Worm (Caenorhabditis elegans) whole organism, L3 larva: Measurements from ENCODE around the gene F38B7.17.

ENCODE experiments used
- R02D3.7 ChIP-seq: fragments of 150-350 bp; optimal IDR thresholded peaks from 2 replicates; lab custom pipeline; 2014; ENCODE audit warnings: missing biosample characterization, missing genetic modification characterization
- ZK546.5 ChIP-seq: sonication (generic microtip); optimal IDR thresholded peaks from 2 replicates; lab custom pipeline; 2017; ENCODE audit warnings: missing biosample characterization, missing genetic modification characterization
- aly-2 ChIP-seq: fragments of 150-350 bp; optimal IDR thresholded peaks from 2 replicates; lab custom pipeline; 2014; ENCODE audit warnings: missing biosample characterization, missing genetic modification characterization
- ama-1 ChIP-seq: fragments of 150-350 bp; optimal IDR thresholded peaks from 2 replicates; lab custom pipeline; 2018
- ceh-28 ChIP-seq: fragments of 150-350 bp; optimal IDR thresholded peaks from 2 replicates; lab custom pipeline; 2014; ENCODE audit warnings: missing biosample characterization, missing genetic modification reagents, missing genetic modification characterization
- ceh-82 ChIP-seq: fragments of 150-350 bp; optimal IDR thresholded peaks from 2 replicates; lab custom pipeline; 2014; ENCODE audit warnings: missing biosample characterization, missing genetic modification characterization
- ceh-9 ChIP-seq: sonication (generic microtip); optimal IDR thresholded peaks from 2 replicates; lab custom pipeline; 2018; ENCODE audit warnings: missing biosample characterization, missing genetic modification characterization
- daf-12 ChIP-seq: fragments of 150-350 bp; optimal IDR thresholded peaks from 2 replicates; lab custom pipeline; 2014; ENCODE audit warnings: missing biosample characterization, missing genetic modification reagents, missing genetic modification characterization
- egl-27 ChIP-seq: sonication (generic microtip); optimal IDR thresholded peaks from 4 replicates; lab custom pipeline; 2017; ENCODE audit warnings: missing biosample characterization, missing genetic modification reagents, missing genetic modification characterization
- elt-1 ChIP-seq: fragments of 150-350 bp; optimal IDR thresholded peaks from 2 replicates; lab custom pipeline; 2014; ENCODE audit warnings: missing biosample characterization, missing genetic modification characterization
- elt-3 ChIP-seq, 3 experiments: fragments of 150-350 bp in 1 of 3; sonication (generic microtip) in 2 of 3; optimal IDR thresholded peaks; 2 replicates in 2 of 3; 4 replicates in 1 of 3; lab custom pipeline; 2014 to 2017; ENCODE audit warnings: missing biosample characterization in 3 of 3, missing genetic modification characterization in 3 of 3
- eor-1 ChIP-seq, 2 experiments: fragments of 150-350 bp; optimal IDR thresholded peaks; 2 replicates each; lab custom pipeline; 2014 to 2018; ENCODE audit warnings: missing biosample characterization in 2 of 2, missing genetic modification characterization in 2 of 2
- hmg-11 ChIP-seq: sonication (generic microtip); optimal IDR thresholded peaks from 2 replicates; lab custom pipeline; 2016; ENCODE audit warnings: missing genetic modification characterization, missing compliant biosample characterization
- lin-15B ChIP-seq: fragments of 150-350 bp; optimal IDR thresholded peaks from 2 replicates; lab custom pipeline; 2014; ENCODE audit warnings: missing biosample characterization, missing genetic modification characterization
- lin-39 ChIP-seq: fragments of 150-350 bp; optimal IDR thresholded peaks from 2 replicates; lab custom pipeline; 2018; ENCODE audit warnings: missing biosample characterization, missing genetic modification reagents, missing genetic modification characterization
- lsy-12 ChIP-seq: sonication (generic microtip); optimal IDR thresholded peaks from 2 replicates; lab custom pipeline; 2016; ENCODE audit warnings: mild to moderate bottlenecking, missing genetic modification characterization, missing compliant biosample characterization
- mdl-1 ChIP-seq: fragments of 150-350 bp; optimal IDR thresholded peaks from 2 replicates; lab custom pipeline; 2014; ENCODE audit warnings: missing biosample characterization, missing genetic modification characterization
- mml-1 ChIP-seq: fragments of 150-350 bp; sonication (generic microtip); optimal IDR thresholded peaks from 3 replicates; lab custom pipeline; 2014; ENCODE audit warnings: missing biosample characterization, missing genetic modification characterization
- nfya-1 ChIP-seq: sonication (generic microtip); optimal IDR thresholded peaks from 2 replicates; lab custom pipeline; 2017; ENCODE audit warnings: missing genetic modification characterization, mild to moderate bottlenecking, missing compliant biosample characterization, antibody characterized with exemption, moderate library complexity; ENCODE audit not compliant: insufficient read depth
- nhr-11 ChIP-seq: fragments of 150-350 bp; optimal IDR thresholded peaks from 2 replicates; lab custom pipeline; 2014; ENCODE audit warnings: missing biosample characterization, missing genetic modification characterization
- nhr-23 ChIP-seq: fragments of 150-350 bp; optimal IDR thresholded peaks from 2 replicates; lab custom pipeline; 2014; ENCODE audit warnings: missing biosample characterization, missing genetic modification reagents, missing genetic modification characterization
- nhr-237 ChIP-seq: fragments of 150-350 bp; optimal IDR thresholded peaks from 2 replicates; lab custom pipeline; 2014; ENCODE audit warnings: missing biosample characterization, missing genetic modification characterization
- nhr-25 ChIP-seq: sonication (generic microtip); optimal IDR thresholded peaks from 2 replicates; lab custom pipeline; 2017; ENCODE audit warnings: missing biosample characterization, missing genetic modification characterization
- nhr-28 ChIP-seq: fragments of 150-350 bp; optimal IDR thresholded peaks from 2 replicates; lab custom pipeline; 2014; ENCODE audit warnings: missing biosample characterization, missing genetic modification characterization
- nhr-43 ChIP-seq: sonication (generic microtip); optimal IDR thresholded peaks from 2 replicates; lab custom pipeline; 2016; ENCODE audit warnings: mild to moderate bottlenecking, missing genetic modification characterization, missing compliant biosample characterization; ENCODE audit not compliant: poor library complexity, severe bottlenecking
- nhr-67 ChIP-seq: fragments of 150-350 bp; optimal IDR thresholded peaks from 2 replicates; lab custom pipeline; 2014; ENCODE audit warnings: missing biosample characterization, missing genetic modification characterization
- pha-4 ChIP-seq: fragments of 150-350 bp; optimal IDR thresholded peaks from 2 replicates; lab custom pipeline; 2014; ENCODE audit warnings: missing biosample characterization, missing genetic modification reagents, missing genetic modification characterization
- pqm-1 ChIP-seq: fragments of 150-350 bp; optimal IDR thresholded peaks from 2 replicates; lab custom pipeline; 2017; ENCODE audit warnings: missing biosample characterization, missing genetic modification characterization, inconsistent platforms
- sea-2 ChIP-seq: fragments of 150-350 bp; sonication (generic microtip); optimal IDR thresholded peaks from 4 replicates; lab custom pipeline; 2014; ENCODE audit warnings: missing biosample characterization, missing genetic modification reagents, missing genetic modification characterization
- skn-1 ChIP-seq: fragments of 150-350 bp; optimal IDR thresholded peaks from 2 replicates; lab custom pipeline; 2014; ENCODE audit warnings: missing biosample characterization, missing genetic modification characterization
- tbx-2 ChIP-seq: sonication (generic microtip); optimal IDR thresholded peaks from 2 replicates; lab custom pipeline; 2016; ENCODE audit warnings: mild to moderate bottlenecking, missing genetic modification characterization, missing compliant biosample characterization
- unc-39 ChIP-seq: sonication (generic microtip); optimal IDR thresholded peaks from 4 replicates; lab custom pipeline; 2017; ENCODE audit warnings: missing biosample characterization, missing genetic modification characterization
- zag-1 ChIP-seq: fragments of 150-350 bp; optimal IDR thresholded peaks from 2 replicates; lab custom pipeline; 2014; ENCODE audit warnings: missing biosample characterization, missing genetic modification characterization
- ztf-11 ChIP-seq: fragments of 150-350 bp; optimal IDR thresholded peaks from 2 replicates; lab custom pipeline; 2014; ENCODE audit warnings: missing biosample characterization, missing genetic modification characterization

F38B7.17 gene

DNA sequence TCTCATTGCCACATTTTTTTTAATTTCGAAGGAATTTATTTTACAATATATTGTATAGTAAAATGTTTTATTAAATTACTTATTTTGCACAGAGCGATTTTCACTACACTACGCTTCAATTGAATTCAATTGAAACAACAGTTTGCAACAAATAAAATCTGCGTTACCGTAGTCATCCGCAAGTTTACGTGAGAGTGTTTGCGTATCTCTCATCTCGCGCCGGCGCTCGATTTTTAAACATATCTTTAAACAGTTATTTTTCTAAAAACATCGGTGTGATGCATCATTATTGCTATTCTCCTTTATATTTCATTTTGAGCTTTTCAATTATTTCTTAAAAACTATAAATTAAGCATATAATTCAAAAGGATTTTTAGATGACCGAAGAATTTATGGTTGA, 5.5 kb upstream of the F38B7.17 start, which contains the start of gene duo-1:
Gene duo-1, plus strand, starts transcription at position 371 of the 400 bp plus-strand sequence.
- TF ChIP-seq nhr-11 (no peak), nhr-67 (tag; lab: Kevin White, UChicago) (no peak), lin-15B (tag; lab: Kevin White, UChicago) (no peak), pqm-1 (tag; lab: Kevin White, UChicago) (no peak), ceh-9 (tag; lab: Kevin White, UChicago) (no peak), tbx-2 (tag; lab: Kevin White, UChicago) (no peak)

DNA sequence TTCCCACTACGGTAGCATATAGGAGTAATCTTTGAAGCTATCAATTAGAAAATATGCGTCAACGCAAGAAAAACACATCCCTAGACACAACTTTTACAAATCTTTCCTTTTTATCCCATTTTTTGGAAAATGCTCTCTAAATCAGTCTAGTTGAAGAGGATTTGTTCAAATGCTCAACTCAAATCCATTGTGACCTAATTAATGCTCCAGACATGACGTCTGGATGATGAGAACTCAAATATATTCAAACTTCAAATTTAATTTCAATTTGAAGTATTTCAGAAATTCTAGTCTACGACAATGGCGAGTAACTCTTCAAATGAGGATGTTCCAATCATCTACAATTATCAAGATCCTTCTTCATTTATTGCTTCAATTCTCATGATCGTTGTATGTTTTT, 3.6 kb upstream of the F38B7.17 start, which contains the start of gene srx-85:
Gene srx-85, plus strand, starts transcription at position 301 of the 400 bp plus-strand sequence.
- TF ChIP-seq elt-1 (tag; lab: Kevin White, UChicago) (no peak), eor-1 (tag; optimal IDR thresholded peaks at IDR 0.05; lab: Kevin White, UChicago) (no peak), nfya-1 (tag; lab: Kevin White, UChicago) (no peak), zag-1 (tag; lab: Kevin White, UChicago) (no peak), unc-39 (tag; lab: Kevin White, UChicago) (no peak), nhr-28 (tag; lab: Kevin White, UChicago) (no peak), egl-27 (tag; lab: Kevin White, UChicago) (no peak), lin-39 (tag; lab: Kevin White, UChicago) (no peak), ztf-11 (tag; lab: Kevin White, UChicago) (no peak), mml-1 (tag; lab: Kevin White, UChicago) (no peak), ceh-28 (tag; lab: Kevin White, UChicago) (no peak), ama-1 (lab: Kevin White, UChicago) (no peak), hmg-11 (tag; lab: Kevin White, UChicago) (no peak), nhr-23 (no peak), ZK546.5 (no peak), lin-15B (tag; lab: Kevin White, UChicago) (no peak), aly-2 (tag; lab: Kevin White, UChicago) (no peak)

DNA sequence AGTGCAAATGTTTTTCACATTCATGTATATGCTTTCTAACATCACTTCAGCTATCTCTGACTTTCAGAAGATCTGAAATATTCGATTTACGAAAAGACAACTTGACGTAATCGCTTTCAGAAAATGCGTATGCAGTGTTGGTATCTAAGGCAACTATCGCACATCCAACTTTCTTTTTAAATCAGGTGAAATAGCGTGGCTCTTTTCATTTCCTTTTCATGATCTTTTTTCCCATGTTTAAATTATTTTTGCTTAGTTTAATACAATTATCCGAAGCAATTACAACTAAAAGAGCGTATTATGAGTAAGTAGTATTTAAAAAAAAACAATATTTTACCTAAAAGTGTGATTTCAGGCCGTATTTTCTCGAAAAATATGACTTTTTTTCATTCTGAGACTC, 2.0 kb downstream of the F38B7.17 start, which contains the start of gene F38B7.11:
Gene F38B7.11, plus strand, starts transcription at position 301 of the 400 bp plus-strand sequence.
- TF ChIP-seq R02D3.7 (tag; lab: Kevin White, UChicago) (no peak), ceh-28 (tag; lab: Kevin White, UChicago) (no peak), ztf-11 (tag; lab: Kevin White, UChicago) (no peak), nhr-237 (no peak), tbx-2 (tag; lab: Kevin White, UChicago) (no peak), aly-2 (tag; lab: Kevin White, UChicago) (no peak), sea-2 (no peak), daf-12 (tag; lab: Kevin White, UChicago) (no peak), zag-1 (tag; lab: Kevin White, UChicago) (no peak), skn-1 (tag; lab: Kevin White, UChicago) (no peak), elt-3 (tag; optimal IDR thresholded peaks at IDR 0.05; lab: Kevin White, UChicago) (no peak), pha-4 (no peak)

ce11 chrV:11545227-11545626, 3.5 kb downstream of the F38B7.17 start, which contains the start of gene F38B7.10:
TSS of gene F38B7.10 (plus strand) at chrV:11545527.
- TF ChIP-seq mdl-1 (tag; lab: Kevin White, UChicago) (no peak), skn-1 (tag; lab: Kevin White, UChicago) (no peak), nhr-11 (no peak), ceh-82 (no peak), R02D3.7 (tag; lab: Kevin White, UChicago) (no peak), lin-39 (tag; lab: Kevin White, UChicago) (no peak), egl-27 (tag; lab: Kevin White, UChicago) (no peak)

ce11 chrV:11543564-11543963, 5.2 kb downstream of the F38B7.17 start, which contains the start of gene F38B7.2:
TSS of gene F38B7.2 (plus strand) at chrV:11543963.
- TF ChIP-seq daf-12 (tag; lab: Kevin White, UChicago) (no peak), nfya-1 (tag; lab: Kevin White, UChicago) (peak; percentile 11), egl-27 (tag; lab: Kevin White, UChicago) (peak; percentile 28), nhr-43 (tag; lab: Kevin White, UChicago) (peak; percentile 68), elt-1 (tag; lab: Kevin White, UChicago) (peak; percentile 29), lsy-12 (tag; lab: Kevin White, UChicago) (no peak), nhr-25 (tag; lab: Kevin White, UChicago) (peak; percentile 76), nhr-23 (peak; percentile 72)
